Worm (Caenorhabditis elegans) whole organism, L3 larva: Measurements from ENCODE around the gene F36F12.7.

Source experiments
- elt-2 ChIP-seq: sonication (generic microtip); optimal IDR thresholded peaks from 2 replicates; lab custom pipeline; 2016; ENCODE audit warnings: missing genetic modification reagents, mild to moderate bottlenecking, missing genetic modification characterization, missing compliant biosample characterization
- unc-39 ChIP-seq: sonication (generic microtip); optimal IDR thresholded peaks from 4 replicates; lab custom pipeline; 2017; ENCODE audit warnings: missing biosample characterization, missing genetic modification characterization
- ztf-11 ChIP-seq: fragments of 150-350 bp; optimal IDR thresholded peaks from 2 replicates; lab custom pipeline; 2014; ENCODE audit warnings: missing biosample characterization, missing genetic modification characterization

ce11 chrV:2135323-2135722, 36.2 kb downstream of the F36F12.7 start:
- TF ChIP-seq elt-2 (tag; lab: Kevin White, UChicago) (peak; percentile 11), ztf-11 (tag; lab: Kevin White, UChicago) (no peak), unc-39 (tag; lab: Kevin White, UChicago) (no peak)
